Worm (Caenorhabditis elegans) whole organism, L1 larva: ENCODE results near the gene sma-3.

Experiments
- blmp-1 ChIP-seq: fragments of 150-350 bp; optimal IDR thresholded peaks from 2 replicates; lab custom pipeline; 2014; ENCODE audit warnings: missing biosample characterization, missing genetic modification characterization
- ceh-82 ChIP-seq, 3 experiments: fragments of 150-350 bp in 1 of 3; sonication (generic microtip) in 2 of 3; optimal IDR thresholded peaks; 2 replicates each; lab custom pipeline; 2014 to 2017; ENCODE audit warnings: missing biosample characterization in 3 of 3, missing genetic modification characterization in 3 of 3
- dpl-1 ChIP-seq, 3 experiments: fragments of 150-350 bp in 2 of 3; sonication (generic microtip) in 1 of 3; optimal IDR thresholded peaks; 2 replicates each; lab custom pipeline; 2014 to 2017; ENCODE audit warnings: missing biosample characterization in 3 of 3, missing genetic modification characterization in 3 of 3, missing genetic modification reagents in 3 of 3
- elt-3 ChIP-seq, 6 experiments: fragments of 150-350 bp in 1 of 6; sonication (generic microtip); optimal IDR thresholded peaks; 2 replicates each; lab custom pipeline; 2017 to 2018; ENCODE audit warnings: missing biosample characterization in 6 of 6, missing genetic modification characterization in 6 of 6, inconsistent platforms in 1 of 6
- fos-1 ChIP-seq: fragments of 150-350 bp; optimal IDR thresholded peaks from 2 replicates; lab custom pipeline; 2014; ENCODE audit warnings: missing biosample characterization, missing genetic modification characterization
- nhr-90 ChIP-seq: sonication (generic microtip); optimal IDR thresholded peaks from 2 replicates; lab custom pipeline; 2016; ENCODE audit warnings: mild to moderate bottlenecking, missing genetic modification characterization, missing compliant biosample characterization; ENCODE audit not compliant: poor library complexity
- rnt-1 ChIP-seq: sonication (generic microtip); optimal IDR thresholded peaks from 2 replicates; lab custom pipeline; 2016; ENCODE audit warnings: mild to moderate bottlenecking, missing genetic modification characterization, moderate library complexity, missing compliant biosample characterization
- unc-30 ChIP-seq: sonication (generic microtip); optimal IDR thresholded peaks from 2 replicates; lab custom pipeline; 2017; ENCODE audit warnings: missing biosample characterization, missing genetic modification characterization
- unc-62 ChIP-seq: fragments of 150-350 bp; optimal IDR thresholded peaks from 2 replicates; lab custom pipeline; 2014; ENCODE audit warnings: missing biosample characterization, missing genetic modification reagents, missing genetic modification characterization

ce11 chrIII:6903056-6903977 is 39.5 kb upstream of the sma-3 start, which contains the start of the genes brc-2 and T07E3.3:
- TF ChIP-seq rnt-1 (tag; lab: Kevin White, UChicago) (no peak), unc-30 (no peak), elt-3 (tag; optimal IDR thresholded peaks at IDR 0.05; lab: Kevin White, UChicago) (no peak), fos-1 (tag; lab: Kevin White, UChicago) (no peak), unc-62 (GFP tag; lab: Kevin White, UChicago) (no peak), ceh-82 (tag; optimal IDR thresholded peaks at IDR 0.05; lab: Kevin White, UChicago) (peak in 1 of 3 experiments; percentile 9), blmp-1 (tag; lab: Kevin White, UChicago) (peak; percentile 27), nhr-90 (tag; lab: Kevin White, UChicago) (no peak), dpl-1 (GFP tag; optimal IDR thresholded peaks at IDR 0.05; lab: Kevin White, UChicago) (no peak)
